Worm (Caenorhabditis elegans): ENCODE results near the gene lgc-23.

DNA sequence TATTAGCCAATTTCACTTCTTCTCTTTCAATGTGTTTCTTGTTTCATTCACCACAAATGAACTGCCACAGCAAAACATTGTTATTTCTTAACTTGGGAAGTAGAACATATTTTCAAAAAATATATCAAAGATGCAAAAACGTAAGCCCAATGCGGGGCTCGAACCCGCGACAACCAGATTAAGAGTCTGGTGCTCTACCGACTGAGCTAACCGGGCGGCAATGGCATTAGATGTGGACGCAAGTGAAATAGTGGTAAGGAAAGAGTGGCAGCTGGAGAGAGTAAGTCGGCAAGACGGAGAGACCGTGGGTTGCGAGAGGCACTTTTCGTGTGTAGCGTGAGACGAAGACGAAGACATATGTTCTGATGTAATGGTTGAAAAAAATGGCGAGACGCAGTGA is 41.0 kb downstream of the lgc-23 start:
- TF ChIP-seq alr-1 (tag; optimal IDR thresholded peaks at IDR 0.05) (no peak), skn-1 (tag; optimal IDR thresholded peaks at IDR 0.05) (no peak), ceh-16 (tag; optimal IDR thresholded peaks at IDR 0.05) (peak; percentile 15), nhr-77 (tag; optimal IDR thresholded peaks at IDR 0.05) (no peak), ZK546.5 (tag; optimal IDR thresholded peaks at IDR 0.05) (no peak), peb-1 (tag; optimal IDR thresholded peaks at IDR 0.05) (no peak), mab-5 (tag; optimal IDR thresholded peaks at IDR 0.05) (peak; percentile 76), ama-1 (optimal IDR thresholded peaks at IDR 0.05) (no peak), nhr-11 (tag; optimal IDR thresholded peaks at IDR 0.05) (peak; percentile 65), ztf-4 (tag; optimal IDR thresholded peaks at IDR 0.05) (no peak)
